Fruit fly (Drosophila melanogaster) Kc167 (cell line): Measurements from ENCODE around the gene CG15739.

Experiments
- Sin3A ChIP-seq: fragments of >200 bp; optimal IDR thresholded peaks from 2 replicates; lab custom pipeline; 2018; ENCODE audit warnings: missing external identifiers
- h ChIP-seq: fragments of >200 bp; optimal IDR thresholded peaks from 3 replicates; lab custom pipeline; 2018; ENCODE audit warnings: missing external identifiers
- insv ChIP-seq: fragments of >200 bp; optimal IDR thresholded peaks from 3 replicates; lab custom pipeline; 2018; ENCODE audit warnings: missing external identifiers

- TF ChIP-seq h (lab: Kevin White, UChicago) (no peak), insv (no peak), Sin3A (lab: Kevin White, UChicago) (no peak)
These were observed 22.0 kb downstream of the CG15739 start for dm6 chrX:11895141-11895540.
